Fruit fly (Drosophila melanogaster) S2 (cell line): ENCODE measurements around the gene CG17344.

Experiments
- CG8478 ChIP-seq: fragments of >200 bp; optimal IDR thresholded peaks from 2 replicates; lab custom pipeline; 2018
- CTCF ChIP-seq, 2 experiments: fragments of >200 bp; optimal IDR thresholded peaks; 2 replicates each; lab custom pipeline; 2018

dm6 chr2L:19120196-19120950, 18.5 kb downstream of the CG17344 start, which contains the start of gene Ddc:
- TF ChIP-seq CG8478 (lab: Kevin White, UChicago) (no peak), CTCF (optimal IDR thresholded peaks at IDR 0.05; lab: Kevin White, UChicago) (no peak)
